Fruit fly (Drosophila melanogaster): ENCODE measurements around the gene CG6788.

DNA sequence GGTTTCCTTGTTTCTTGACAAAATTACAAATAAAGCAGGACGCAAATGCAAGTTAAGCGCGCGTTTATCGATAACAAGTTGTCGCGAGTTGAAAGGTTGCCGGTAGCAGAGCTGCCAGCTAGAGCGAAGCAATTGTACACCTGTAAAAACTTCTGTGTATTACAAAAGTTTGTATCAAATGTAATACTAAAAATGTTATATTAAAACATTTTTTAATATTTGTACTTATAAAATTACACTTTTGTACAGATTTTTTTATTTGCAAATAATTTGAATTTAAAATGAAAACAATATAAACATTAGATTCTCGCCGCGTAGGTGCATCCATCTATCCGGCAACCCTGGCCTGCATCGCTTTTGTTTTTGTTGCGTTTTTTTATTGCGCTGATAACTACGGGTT, 43.4 kb upstream of the CG6788 start, which contains the start of the genes CG8142 and Ucp4A:
- TF ChIP-seq Sin3A (optimal IDR thresholded peaks at IDR 0.05) (no peak), h (optimal IDR thresholded peaks at IDR 0.05) (no peak), ttk (optimal IDR thresholded peaks at IDR 0.05) (no peak), psq (optimal IDR thresholded peaks at IDR 0.05) (no peak), insv (optimal IDR thresholded peaks at IDR 0.05) (no peak)

Measured in Kc167 (cell line).